Fruit fly (Drosophila melanogaster) whole organism, embryonic: ENCODE results near the gene Pis.

ENCODE experiments used
- ATbp ChIP-seq: fragments of 200-800 bp; sonication (Bioruptor generic); optimal IDR thresholded peaks from 2 replicates; lab custom pipeline; 2017; ENCODE audit warnings: missing biosample characterization, mild to moderate bottlenecking, missing genetic modification characterization, missing genetic modification reagents
- Aef1 ChIP-seq: fragments of 200-800 bp; sonication (Bioruptor generic); IDR thresholded peaks from 3 replicates; pipeline ENCODE4 v1.3.6; 2022; ENCODE audit warnings: missing biosample characterization, missing genetic modification characterization
- Bteb2 ChIP-seq: fragments of 200-800 bp; sonication (Bioruptor generic); optimal IDR thresholded peaks from 2 replicates; lab custom pipeline; 2016; ENCODE audit warnings: missing biosample characterization, missing genetic modification characterization
- CG14014 ChIP-seq: fragments of 200-800 bp; sonication (Bioruptor generic); IDR thresholded peaks from 2 replicates; pipeline ENCODE4 v1.3.6; 2022; ENCODE audit warnings: missing biosample characterization, missing genetic modification characterization
- CG15073 ChIP-seq: fragments of 200-800 bp; sonication (Bioruptor generic); optimal IDR thresholded peaks from 2 replicates; lab custom pipeline; 2016; ENCODE audit warnings: missing biosample characterization, missing genetic modification characterization
- CG1647 ChIP-seq: fragments of 200-800 bp; sonication (Bioruptor generic); optimal IDR thresholded peaks from 3 replicates; lab custom pipeline; 2016; ENCODE audit warnings: missing biosample characterization, missing genetic modification characterization
- CG16779 ChIP-seq: fragments of 200-800 bp; sonication (Bioruptor generic); IDR thresholded peaks from 2 replicates; pipeline ENCODE4 v1.3.6; 2022; ENCODE audit warnings: missing biosample characterization, missing genetic modification characterization
- CG16863 ChIP-seq: fragments of 200-800 bp; sonication (Bioruptor generic); optimal IDR thresholded peaks from 3 replicates; lab custom pipeline; 2016; ENCODE audit warnings: missing biosample characterization, missing genetic modification characterization
- CG18764 ChIP-seq: fragments of 200-800 bp; sonication (Bioruptor generic); optimal IDR thresholded peaks from 3 replicates; lab custom pipeline; 2016; ENCODE audit warnings: missing biosample characterization, missing genetic modification characterization
- CG30431 ChIP-seq: fragments of 200-800 bp; sonication (Bioruptor generic); optimal IDR thresholded peaks from 2 replicates; lab custom pipeline; 2017; ENCODE audit warnings: missing biosample characterization, missing genetic modification characterization
- CG3065 ChIP-seq: fragments of 200-800 bp; sonication (Bioruptor generic); optimal IDR thresholded peaks from 2 replicates; lab custom pipeline; 2016; ENCODE audit warnings: missing biosample characterization, missing genetic modification characterization
- CG32532 ChIP-seq: fragments of 200-800 bp; sonication (Bioruptor generic); IDR thresholded peaks from 2 replicates; pipeline ENCODE4 v1.3.6; 2022; ENCODE audit warnings: missing biosample characterization, missing genetic modification characterization
- CG4360 ChIP-seq: fragments of 200-800 bp; sonication (Bioruptor generic); IDR thresholded peaks from 2 replicates; pipeline ENCODE4 v1.3.6; 2022; ENCODE audit warnings: missing biosample characterization, missing genetic modification characterization
- CG4424 ChIP-seq: fragments of 200-800 bp; sonication (Bioruptor generic); optimal IDR thresholded peaks from 3 replicates; lab custom pipeline; 2016; ENCODE audit warnings: missing biosample characterization, missing genetic modification characterization
- CG4730 ChIP-seq: fragments of 200-800 bp; sonication (Bioruptor generic); IDR thresholded peaks from 2 replicates; pipeline ENCODE4 v1.3.6; 2022; ENCODE audit warnings: missing biosample characterization, missing genetic modification characterization
- CG6254 ChIP-seq: fragments of 200-800 bp; sonication (Bioruptor generic); optimal IDR thresholded peaks from 3 replicates; lab custom pipeline; 2017; ENCODE audit warnings: mild to moderate bottlenecking, missing biosample characterization, missing genetic modification reagents, missing genetic modification characterization
- CG7372 ChIP-seq: fragments of 200-800 bp; sonication (Bioruptor generic); IDR thresholded peaks from 2 replicates; pipeline ENCODE4 v1.3.6; 2022; ENCODE audit warnings: missing biosample characterization, missing genetic modification characterization
- CG7745 ChIP-seq: fragments of 200-800 bp; sonication (Bioruptor generic); optimal IDR thresholded peaks from 2 replicates; lab custom pipeline; 2018; ENCODE audit warnings: missing biosample characterization, mild to moderate bottlenecking, missing genetic modification characterization, moderate library complexity
- CG7928 ChIP-seq: fragments of 200-800 bp; sonication (Bioruptor generic); optimal IDR thresholded peaks from 2 replicates; lab custom pipeline; 2017; ENCODE audit warnings: missing biosample characterization, mild to moderate bottlenecking, missing genetic modification characterization
- CG7987 ChIP-seq: fragments of 200-800 bp; sonication (Bioruptor generic); optimal IDR thresholded peaks from 2 replicates; lab custom pipeline; 2018; ENCODE audit warnings: missing biosample characterization, mild to moderate bottlenecking, missing genetic modification characterization, moderate library complexity
- CG8281 ChIP-seq: fragments of 200-800 bp; sonication (Bioruptor generic); optimal IDR thresholded peaks from 2 replicates; lab custom pipeline; 2018; ENCODE audit warnings: missing biosample characterization, mild to moderate bottlenecking, missing genetic modification characterization, moderate library complexity
- D ChIP-seq, 2 experiments: fragments of 200-800 bp in 1 of 2; fragments of >200 bp in 1 of 2; sonication (Bioruptor generic) in 1 of 2; optimal IDR thresholded peaks; 2 replicates in 1 of 2; 3 replicates in 1 of 2; lab custom pipeline; 2017; ENCODE audit warnings: mild to moderate bottlenecking in 1 of 2, missing biosample characterization in 1 of 2, missing genetic modification characterization in 1 of 2, missing genetic modification reagents in 1 of 2
- Deaf1 ChIP-seq: fragments of 200-800 bp; optimal IDR thresholded peaks from 3 replicates; lab custom pipeline; 2019; ENCODE audit warnings: missing biosample characterization, mild to moderate bottlenecking, missing genetic modification characterization, moderate library complexity
- Gug ChIP-seq: fragments of 200-800 bp; sonication (Bioruptor generic); IDR thresholded peaks from 4 replicates; pipeline ENCODE4 v1.3.6; 2022; ENCODE audit warnings: missing biosample characterization, missing genetic modification characterization
- Hand ChIP-seq: fragments of 200-800 bp; sonication (Bioruptor generic); optimal IDR thresholded peaks from 2 replicates; lab custom pipeline; 2017; ENCODE audit warnings: mild to moderate bottlenecking, missing biosample characterization, missing genetic modification reagents, missing genetic modification characterization
- HmgZ ChIP-seq: fragments of 200-800 bp; sonication (Bioruptor generic); optimal IDR thresholded peaks from 2 replicates; lab custom pipeline; 2018; ENCODE audit warnings: missing biosample characterization, mild to moderate bottlenecking, missing genetic modification characterization
- Mrtf ChIP-seq: fragments of 200-800 bp; sonication (Bioruptor generic); IDR thresholded peaks from 3 replicates; pipeline ENCODE4 v1.3.6; 2022; ENCODE audit warnings: missing biosample characterization, missing genetic modification characterization
- NC2β ChIP-seq: fragments of 200-800 bp; sonication (Bioruptor generic); optimal IDR thresholded peaks from 2 replicates; lab custom pipeline; 2016; ENCODE audit warnings: missing biosample characterization, missing genetic modification characterization
- Opbp ChIP-seq: fragments of 200-800 bp; sonication (Bioruptor generic); IDR thresholded peaks from 3 replicates; pipeline ENCODE4 v1.3.6; 2022; ENCODE audit warnings: missing biosample characterization, missing genetic modification characterization; ENCODE audit not compliant: partially characterized antibody
- Six4 ChIP-seq: fragments of 200-800 bp; sonication (Bioruptor generic); optimal IDR thresholded peaks from 2 replicates; lab custom pipeline; 2016; ENCODE audit warnings: missing biosample characterization, missing genetic modification characterization
- Sox102F ChIP-seq: fragments of 200-800 bp; sonication (Bioruptor generic); optimal IDR thresholded peaks from 2 replicates; lab custom pipeline; 2018; ENCODE audit warnings: missing biosample characterization, mild to moderate bottlenecking, missing genetic modification characterization, moderate library complexity
- Spps ChIP-seq: fragments of 200-800 bp; sonication (Bioruptor generic); optimal IDR thresholded peaks from 2 replicates; lab custom pipeline; 2018; ENCODE audit warnings: missing biosample characterization, mild to moderate bottlenecking, missing genetic modification characterization
- Taf1 ChIP-seq: fragments of 200-800 bp; sonication (Bioruptor generic); IDR thresholded peaks from 2 replicates; pipeline ENCODE4 v1.3.6; 2022; ENCODE audit warnings: missing biosample characterization, missing genetic modification characterization
- Trl ChIP-seq, 3 experiments: fragments of >200 bp in 2 of 3; fragments of 200-800 bp in 1 of 3; sonication (Bioruptor generic) in 1 of 3; optimal IDR thresholded peaks; 2 replicates in 1 of 3; 3 replicates in 2 of 3; lab custom pipeline; 2016 to 2017; ENCODE audit warnings: missing biosample characterization in 1 of 3, missing genetic modification characterization in 1 of 3
- al ChIP-seq: fragments of 200-800 bp; sonication (Bioruptor generic); IDR thresholded peaks from 2 replicates; pipeline ENCODE4 v1.3.6; 2022; ENCODE audit warnings: missing biosample characterization, missing genetic modification characterization
- ase ChIP-seq: fragments of 200-800 bp; sonication (Bioruptor generic); IDR thresholded peaks from 3 replicates; pipeline ENCODE4 v1.3.6; 2022; ENCODE audit warnings: missing biosample characterization, missing genetic modification characterization
- bab2 ChIP-seq: fragments of 200-800 bp; sonication (Bioruptor generic); optimal IDR thresholded peaks from 2 replicates; lab custom pipeline; 2016; ENCODE audit warnings: missing biosample characterization, missing genetic modification characterization
- br ChIP-seq: fragments of >200 bp; optimal IDR thresholded peaks from 2 replicates; lab custom pipeline; 2017
- cato ChIP-seq: fragments of 200-800 bp; sonication (Bioruptor generic); optimal IDR thresholded peaks from 2 replicates; lab custom pipeline; 2016; ENCODE audit warnings: missing biosample characterization, missing genetic modification characterization, borderline replicate concordance
- crp ChIP-seq, 2 experiments: fragments of 200-800 bp; sonication (Bioruptor generic); optimal IDR thresholded peaks; 2 replicates in 1 of 2; 3 replicates in 1 of 2; lab custom pipeline; 2017; ENCODE audit warnings: missing biosample characterization in 2 of 2, missing genetic modification characterization in 2 of 2, mild to moderate bottlenecking in 1 of 2, moderate library complexity in 1 of 2
- grn ChIP-seq: fragments of 200-800 bp; sonication (Bioruptor generic); optimal IDR thresholded peaks from 3 replicates; lab custom pipeline; 2017; ENCODE audit warnings: missing biosample characterization, missing genetic modification characterization
- ham ChIP-seq: fragments of 200-800 bp; sonication (Bioruptor generic); IDR thresholded peaks from 2 replicates; pipeline ENCODE4 v1.3.6; 2022; ENCODE audit warnings: missing biosample characterization, missing genetic modification characterization
- kni ChIP-seq: fragments of 200-800 bp; sonication (Bioruptor generic); optimal IDR thresholded peaks from 3 replicates; lab custom pipeline; 2017; ENCODE audit warnings: mild to moderate bottlenecking, missing biosample characterization, missing genetic modification reagents, missing genetic modification characterization
- knrl ChIP-seq: fragments of 200-800 bp; sonication (Bioruptor generic); IDR thresholded peaks from 3 replicates; pipeline ENCODE4 v1.3.6; 2022; ENCODE audit warnings: missing biosample characterization, missing genetic modification characterization; ENCODE audit not compliant: partially characterized antibody
- onecut ChIP-seq: fragments of 200-800 bp; sonication (Bioruptor generic); IDR thresholded peaks from 2 replicates; pipeline ENCODE4 v1.3.6; 2022; ENCODE audit warnings: missing biosample characterization, missing genetic modification characterization
- sc ChIP-seq, 3 experiments: fragments of >200 bp in 2 of 3; fragments of 200-800 bp in 1 of 3; sonication (Bioruptor generic) in 1 of 3; optimal IDR thresholded peaks; 2 replicates in 2 of 3; 3 replicates in 1 of 3; lab custom pipeline; 2017; ENCODE audit warnings: mild to moderate bottlenecking in 1 of 3, missing biosample characterization in 1 of 3, missing genetic modification characterization in 1 of 3, missing genetic modification reagents in 1 of 3
- tin ChIP-seq: fragments of 200-800 bp; sonication (Bioruptor generic); optimal IDR thresholded peaks from 3 replicates; lab custom pipeline; 2016; ENCODE audit warnings: missing biosample characterization, missing genetic modification characterization
- trem ChIP-seq: fragments of 200-800 bp; optimal IDR thresholded peaks from 3 replicates; lab custom pipeline; 2019; ENCODE audit warnings: missing biosample characterization, mild to moderate bottlenecking, missing genetic modification characterization, moderate library complexity
- vfl ChIP-seq: fragments of 200-800 bp; sonication (Bioruptor generic); optimal IDR thresholded peaks from 2 replicates; lab custom pipeline; 2016; ENCODE audit warnings: missing biosample characterization, missing genetic modification characterization
- zen2 ChIP-seq: fragments of 200-800 bp; sonication (Bioruptor generic); IDR thresholded peaks from 3 replicates; pipeline ENCODE4 v1.3.6; 2022; ENCODE audit warnings: missing biosample characterization, missing genetic modification characterization; ENCODE audit not compliant: partially characterized antibody

The Pis gene

DNA sequence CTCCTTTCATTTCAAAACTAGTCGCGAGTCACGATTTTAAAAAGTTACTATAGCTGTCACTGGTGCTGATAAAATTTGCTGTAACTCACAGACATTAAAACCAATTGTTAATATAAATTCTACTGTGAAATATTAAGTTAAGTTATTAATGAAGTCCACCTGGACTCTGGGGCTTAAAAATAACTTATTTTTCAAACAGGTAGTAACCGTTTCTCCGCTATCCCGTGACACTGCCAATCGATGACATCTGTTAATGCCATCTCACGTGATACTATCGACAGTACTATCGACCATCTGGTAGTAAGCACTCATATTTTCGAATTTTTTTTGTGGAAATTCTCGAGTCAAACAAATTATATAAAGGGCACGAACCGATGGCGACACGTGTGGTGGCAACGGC is 30.4 kb upstream of the Pis start, which contains the start of the genes CG12379 and MagR (continued):
- TF ChIP-seq knrl (peak; percentile 86), tin (GFP tag; lab: Kevin White, UChicago) (peak; percentile 61), CG7372 (GFP tag; lab: Robert Waterston, UW) (peak; percentile 40; the same call in 1 of the 2 replicates), D (optimal IDR thresholded peaks at IDR 0.05; lab: Kevin White, UChicago) (no peak), D (GFP tag; optimal IDR thresholded peaks at IDR 0.05; lab: Kevin White, UChicago) (no peak), Bteb2 (GFP tag; lab: Kevin White, UChicago) (peak; percentile 16), CG32532 (peak; percentile 46; the same call in 1 of the 2 replicates), zen2 (GFP tag; lab: Robert Waterston, UW) (peak; percentile 37; the same call in 1 of the 3 replicates), CG3065 (peak; percentile 16), bab2 (GFP tag; lab: Kevin White, UChicago) (peak; percentile 59), CG14014 (GFP tag; lab: Robert Waterston, UW) (peak; percentile 36; the same call in 1 of the 2 replicates), HmgZ (tag; lab: Kevin White, UChicago) (peak; percentile 42), CG4360 (no peak), Opbp (GFP tag; lab: Robert Waterston, UW) (peak; percentile 67), CG1647 (GFP tag; lab: Kevin White, UChicago) (peak; percentile 45), CG30431 (GFP tag; lab: Kevin White, UChicago) (no peak), Sox102F (GFP tag; lab: Kevin White, UChicago) (no peak), kni (GFP tag; lab: Kevin White, UChicago) (peak; percentile 43), NC2β (GFP tag; lab: Kevin White, UChicago) (peak; percentile 41), al (GFP tag; lab: Robert Waterston, UW) (peak; percentile 65), grn (GFP tag; lab: Kevin White, UChicago) (no peak), CG18764 (GFP tag; lab: Kevin White, UChicago) (no peak), Six4 (peak; percentile 3), CG7928 (GFP tag; lab: Kevin White, UChicago) (peak; percentile 10), Deaf1 (tag; lab: Kevin White, UChicago) (peak; percentile 30), onecut (GFP tag; lab: Robert Waterston, UW) (no peak), CG6254 (GFP tag; lab: Kevin White, UChicago) (no peak), CG8281 (tag; lab: Kevin White, UChicago) (no peak), crp (GFP tag; optimal IDR thresholded peaks at IDR 0.05; lab: Kevin White, UChicago) (peak; percentile 25 to 82), CG4424 (GFP tag; lab: Kevin White, UChicago) (peak; percentile 49), CG16863 (peak; percentile 45), ATbp (GFP tag; lab: Kevin White, UChicago) (no peak), sc (optimal IDR thresholded peaks at IDR 0.05; lab: Kevin White, UChicago) (no peak), sc (GFP tag; optimal IDR thresholded peaks at IDR 0.05; lab: Kevin White, UChicago) (no peak), cato (GFP tag; lab: Kevin White, UChicago) (no peak), ham (GFP tag; lab: Robert Waterston, UW) (no peak), Trl (optimal IDR thresholded peaks at IDR 0.05; lab: Kevin White, UChicago) (no peak), Trl (GFP tag; optimal IDR thresholded peaks at IDR 0.05; lab: Kevin White, UChicago) (peak; percentile 40), CG4730 (GFP tag; lab: Robert Waterston, UW) (no peak), Gug (GFP tag; lab: Robert Waterston, UW) (peak; percentile 52; the same call in 1 of the 4 replicates), CG16779 (no peak), vfl (GFP tag; lab: Kevin White, UChicago) (peak; percentile 31), Spps (tag; lab: Kevin White, UChicago) (no peak), Hand (GFP tag; lab: Kevin White, UChicago) (no peak), CG7987 (peak; percentile 19), Taf1 (GFP tag; lab: Robert Waterston, UW) (peak; percentile 30; the same call in 1 of the 2 replicates), Mrtf (GFP tag; lab: Robert Waterston, UW) (no peak), CG7745 (no peak), trem (tag; lab: Kevin White, UChicago) (peak; percentile 54), ase (GFP tag; lab: Robert Waterston, UW) (no peak), Aef1 (GFP tag; lab: Robert Waterston, UW) (peak; percentile 39; the same call in 2 of the 3 replicates), br (lab: Kevin White, UChicago) (no peak), CG15073 (GFP tag; lab: Kevin White, UChicago) (no peak)
